Fruit fly (Drosophila melanogaster): ENCODE measurements around the gene eff.

eff gene

DNA sequence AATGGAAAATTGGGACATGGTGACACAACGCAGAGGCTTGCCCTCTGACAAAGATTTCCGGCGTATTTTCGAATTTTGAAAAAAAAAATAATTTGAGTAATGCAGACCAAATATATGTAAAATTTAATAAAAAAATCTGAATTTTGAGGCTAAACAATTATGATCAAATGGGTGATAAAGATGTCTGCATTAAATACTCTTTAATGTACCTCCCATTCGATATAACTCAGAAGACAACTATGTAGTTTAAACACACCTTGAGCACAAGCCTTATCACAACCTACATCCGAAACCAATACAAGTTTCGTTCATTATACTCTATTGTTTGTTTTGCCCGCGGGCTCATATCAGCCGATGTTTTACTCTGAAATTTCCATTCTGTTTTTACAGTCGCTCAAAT is 13.2 kb upstream of the eff start, which contains the start of gene CG7362:
Gene CG7362, minus strand, starts transcription at position 101 of the 400 bp plus-strand sequence.
- no peak for TF ChIP-seq CG1620 (GFP tag; optimal IDR thresholded peaks at IDR 0.05)
- TF ChIP-seq CG33017 (tag; optimal IDR thresholded peaks at IDR 0.05), result no peak
- TF ChIP-seq CG12768 (GFP tag; optimal IDR thresholded peaks at IDR 0.05), result no peak
- no peak for TF ChIP-seq cic (GFP tag; optimal IDR thresholded peaks at IDR 0.05)
- TF ChIP-seq Hr96 (GFP tag; optimal IDR thresholded peaks at IDR 0.05), result no peak
- peak; percentile 87 for TF ChIP-seq kay (GFP tag; ENCODE audit: borderline replicate concordance)

DNA sequence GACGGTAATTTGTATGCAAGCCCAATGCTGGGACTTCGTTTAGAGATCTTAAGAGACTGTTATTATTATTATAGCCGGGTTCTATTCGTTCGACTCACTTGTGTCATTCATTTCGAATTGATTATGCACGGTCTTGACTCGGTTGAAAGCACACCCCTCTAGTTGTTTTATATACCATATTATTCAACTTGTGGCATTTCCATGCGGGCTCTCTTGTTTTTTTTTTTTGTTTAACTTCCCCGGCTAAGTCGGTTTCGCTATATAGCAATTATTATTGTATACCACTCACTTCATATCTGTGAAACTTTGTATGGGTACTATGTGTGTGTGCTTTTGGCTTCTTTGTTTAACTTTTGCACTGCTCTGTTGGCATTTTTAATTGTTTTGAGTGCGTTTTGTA is 9.9 kb upstream of the eff start, which contains the start of gene smp-30:
Gene smp-30, minus strand, starts transcription at position 224 of the 400 bp plus-strand sequence.
- TF ChIP-seq Hr96 (GFP tag; optimal IDR thresholded peaks at IDR 0.05) (no peak), tj (GFP tag; optimal IDR thresholded peaks at IDR 0.05) (no peak), kay (GFP tag; ENCODE audit: borderline replicate concordance) (no peak), CG7045 (GFP tag; optimal IDR thresholded peaks at IDR 0.05) (no peak), CG12768 (GFP tag; optimal IDR thresholded peaks at IDR 0.05) (no peak), ovo (GFP tag; optimal IDR thresholded peaks at IDR 0.05) (no peak), CG1620 (GFP tag; optimal IDR thresholded peaks at IDR 0.05) (no peak), pad (GFP tag; optimal IDR thresholded peaks at IDR 0.05) (no peak), CG7101 (tag; optimal IDR thresholded peaks at IDR 0.05) (no peak)

DNA sequence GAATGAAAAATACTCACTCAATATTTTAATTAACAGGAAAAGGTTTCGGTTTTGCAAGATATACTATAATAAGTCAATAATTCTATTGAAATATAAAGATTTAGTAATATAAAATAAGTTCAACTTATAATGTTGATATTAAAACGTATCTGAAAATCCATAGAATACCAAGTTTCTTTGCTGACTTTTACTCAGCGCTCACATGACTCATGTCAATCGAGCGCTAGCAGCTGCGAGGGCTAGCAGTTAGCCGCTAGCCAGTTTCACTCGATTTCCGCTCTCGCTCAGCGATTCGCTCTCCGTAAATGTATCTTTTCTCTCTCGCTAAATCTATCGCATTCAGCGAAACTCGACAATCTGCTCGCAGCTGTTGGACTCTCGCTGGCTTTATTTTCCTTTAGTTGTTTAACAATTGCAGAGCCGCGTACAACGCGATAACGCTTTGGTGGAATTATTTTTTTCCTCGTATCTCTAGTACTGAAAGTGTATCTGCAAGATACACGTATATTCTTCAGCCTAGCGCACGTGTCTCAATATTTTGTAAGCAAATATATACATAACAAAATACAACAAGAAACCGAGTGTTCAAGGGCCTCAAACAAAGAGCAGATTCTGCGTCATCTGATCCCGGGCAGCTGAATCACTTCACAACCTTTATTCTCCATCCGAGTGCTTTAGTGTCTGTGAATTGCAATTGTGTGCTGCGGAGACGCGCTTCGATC is 8.1 kb upstream of the eff start:
- TF ChIP-seq tj (GFP tag; optimal IDR thresholded peaks at IDR 0.05) (peak; percentile 69), pad (GFP tag; optimal IDR thresholded peaks at IDR 0.05) (peak; percentile 48), CG12768 (GFP tag; optimal IDR thresholded peaks at IDR 0.05) (peak; percentile 65), Crg-1 (GFP tag; optimal IDR thresholded peaks at IDR 0.05) (peak; percentile 53), cnc (optimal IDR thresholded peaks at IDR 0.05) (no peak), CG11617 (GFP tag; optimal IDR thresholded peaks at IDR 0.05) (peak; percentile 80), CG14711 (tag; optimal IDR thresholded peaks at IDR 0.05) (peak; percentile 61), CG7045 (GFP tag; optimal IDR thresholded peaks at IDR 0.05) (peak; percentile 64), Mnt (GFP tag; optimal IDR thresholded peaks at IDR 0.05) (peak; percentile 90), bab1 (GFP tag; optimal IDR thresholded peaks at IDR 0.05) (peak; percentile 68), CG1620 (GFP tag; optimal IDR thresholded peaks at IDR 0.05) (no peak), CG33017 (tag; optimal IDR thresholded peaks at IDR 0.05) (peak; percentile 69), Clk (GFP tag; optimal IDR thresholded peaks at IDR 0.05) (peak; percentile 29), toe (GFP tag; optimal IDR thresholded peaks at IDR 0.05) (no peak), cic (GFP tag; optimal IDR thresholded peaks at IDR 0.05) (peak; percentile 91), CG5204 (GFP tag; optimal IDR thresholded peaks at IDR 0.05) (peak; percentile 6), kay (GFP tag; ENCODE audit: borderline replicate concordance) (peak; percentile 99), CG7101 (tag; optimal IDR thresholded peaks at IDR 0.05) (peak; percentile 73), ovo (GFP tag; optimal IDR thresholded peaks at IDR 0.05) (peak; percentile 65), Hr96 (GFP tag; optimal IDR thresholded peaks at IDR 0.05) (peak; percentile 23)

DNA sequence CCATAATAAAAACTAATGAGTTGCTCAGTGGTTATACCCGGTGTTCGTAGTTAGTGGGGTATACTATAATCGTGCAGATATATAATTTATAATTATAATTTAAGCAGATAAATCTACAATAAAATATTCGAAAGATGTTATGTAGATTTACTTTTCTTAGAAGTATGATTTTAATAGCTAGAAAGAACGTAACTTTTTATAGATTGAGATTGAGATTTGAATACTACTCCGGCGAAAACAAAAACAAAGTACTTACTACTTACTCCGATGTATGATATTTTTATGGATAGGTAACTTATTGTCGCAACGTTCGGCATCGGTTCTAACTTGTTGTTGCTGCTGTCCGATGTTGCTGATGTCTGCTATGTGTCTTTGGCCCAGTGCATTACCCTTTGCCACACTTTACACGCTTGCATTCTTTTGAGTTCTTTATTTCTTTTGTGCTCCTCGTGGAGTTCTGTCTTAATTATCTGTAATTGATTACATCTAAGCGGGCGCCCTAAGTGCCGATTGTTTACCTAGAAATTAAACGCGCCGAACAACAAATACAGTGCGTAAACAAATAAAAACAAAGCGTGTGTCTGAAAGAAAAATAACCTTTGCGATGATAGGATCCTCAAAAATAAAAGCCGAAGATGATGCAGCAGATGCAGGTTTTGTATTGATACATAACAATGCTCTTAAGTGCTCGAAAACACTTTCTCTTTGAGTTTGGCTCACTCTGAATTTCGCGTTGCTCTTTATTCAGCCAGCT is 7.4 kb upstream of the eff start:
- no peak for TF ChIP-seq tj (GFP tag; optimal IDR thresholded peaks at IDR 0.05)
- TF ChIP-seq Hr96 (GFP tag; optimal IDR thresholded peaks at IDR 0.05), result no peak
- no peak for TF ChIP-seq CG11617 (GFP tag; optimal IDR thresholded peaks at IDR 0.05)
- TF ChIP-seq CG12768 (GFP tag; optimal IDR thresholded peaks at IDR 0.05), result no peak
- TF ChIP-seq pad (GFP tag; optimal IDR thresholded peaks at IDR 0.05), result no peak
- peak in 1 of 2 experiments; percentile 60 for TF ChIP-seq cnc (optimal IDR thresholded peaks at IDR 0.05)

DNA sequence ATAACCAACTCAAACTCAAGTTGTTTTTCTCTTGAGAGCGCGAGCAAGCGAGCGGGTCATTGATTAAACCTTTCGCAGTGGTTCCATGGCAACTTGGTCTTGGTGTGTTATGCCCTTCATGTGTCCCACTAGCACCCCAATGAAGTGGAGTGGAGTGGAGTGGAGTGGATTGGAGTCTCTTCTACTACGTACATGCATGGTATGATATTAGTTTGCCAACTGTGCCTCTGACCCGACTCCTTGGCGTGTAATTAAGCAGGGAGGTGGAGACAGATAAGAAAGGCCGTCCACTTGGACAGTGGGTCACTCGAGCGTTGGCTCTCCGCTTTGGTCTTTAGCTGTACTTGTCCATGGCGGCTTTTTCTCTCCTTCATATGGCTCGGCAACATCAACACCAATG is 6.8 kb upstream of the eff start:
- TF ChIP-seq cic (GFP tag; optimal IDR thresholded peaks at IDR 0.05) (peak; percentile 62), Mnt (GFP tag; optimal IDR thresholded peaks at IDR 0.05) (no peak)

DNA sequence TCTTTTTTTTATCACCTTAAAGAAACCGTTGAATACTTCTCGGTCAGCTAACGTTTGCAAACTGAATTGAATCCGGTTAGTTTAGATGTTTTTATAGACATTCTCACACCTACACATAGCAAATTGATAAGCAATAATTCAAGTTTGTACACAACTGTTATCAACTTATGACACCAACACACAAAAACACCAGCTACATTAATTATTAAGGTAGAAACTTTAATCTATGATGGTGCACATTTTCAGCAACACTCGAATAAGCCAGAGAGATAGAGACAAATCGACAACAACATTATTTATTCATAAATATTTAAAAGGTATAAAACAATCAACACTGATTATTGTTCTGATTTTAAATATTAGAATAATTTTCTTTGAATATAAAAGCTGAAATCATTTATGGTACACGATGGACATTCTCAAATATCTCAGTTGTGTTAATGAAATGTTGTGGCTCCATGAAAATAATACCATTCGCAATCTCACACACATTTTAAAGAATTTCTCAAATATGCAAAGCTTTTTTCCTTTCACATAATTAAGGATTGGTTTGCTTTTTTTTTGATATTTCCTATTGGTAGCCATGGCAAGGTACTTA is 6.2 kb upstream of the eff start:
- TF ChIP-seq CG7045 (GFP tag; optimal IDR thresholded peaks at IDR 0.05) (no peak), cic (GFP tag; optimal IDR thresholded peaks at IDR 0.05) (peak; percentile 84), Mnt (GFP tag; optimal IDR thresholded peaks at IDR 0.05) (no peak), pad (GFP tag; optimal IDR thresholded peaks at IDR 0.05) (no peak), CG14711 (tag; optimal IDR thresholded peaks at IDR 0.05) (no peak), ovo (GFP tag; optimal IDR thresholded peaks at IDR 0.05) (no peak), Crg-1 (GFP tag; optimal IDR thresholded peaks at IDR 0.05) (no peak), Clk (GFP tag; optimal IDR thresholded peaks at IDR 0.05) (no peak), kay (GFP tag; ENCODE audit: borderline replicate concordance) (peak; percentile 95), Hr96 (GFP tag; optimal IDR thresholded peaks at IDR 0.05) (no peak), CG5204 (GFP tag; optimal IDR thresholded peaks at IDR 0.05) (no peak), toe (GFP tag; optimal IDR thresholded peaks at IDR 0.05) (no peak), CG11617 (GFP tag; optimal IDR thresholded peaks at IDR 0.05) (no peak), CG1620 (GFP tag; optimal IDR thresholded peaks at IDR 0.05) (no peak), CG12768 (GFP tag; optimal IDR thresholded peaks at IDR 0.05) (no peak), tj (GFP tag; optimal IDR thresholded peaks at IDR 0.05) (no peak), CG7101 (tag; optimal IDR thresholded peaks at IDR 0.05) (no peak), CG33017 (tag; optimal IDR thresholded peaks at IDR 0.05) (peak; percentile 13), cnc (optimal IDR thresholded peaks at IDR 0.05) (peak in 1 of 2 experiments; percentile 51), bab1 (GFP tag; optimal IDR thresholded peaks at IDR 0.05) (no peak)

All from whole organism, adult.